Fruit fly (Drosophila melanogaster) whole organism, embryonic: ENCODE data around the gene mus301.

Source experiments
- Atf3 ChIP-seq: fragments of 200-800 bp; sonication (Bioruptor generic); optimal IDR thresholded peaks from 3 replicates; lab custom pipeline; 2016; ENCODE audit warnings: missing biosample characterization, missing genetic modification characterization
- CG12769 ChIP-seq: fragments of 200-800 bp; sonication (Bioruptor generic); optimal IDR thresholded peaks from 2 replicates; lab custom pipeline; 2019; ENCODE audit warnings: missing biosample characterization, mild to moderate bottlenecking, missing genetic modification characterization, moderate library complexity
- CG13775 ChIP-seq: fragments of 200-800 bp; sonication (Bioruptor generic); optimal IDR thresholded peaks from 3 replicates; lab custom pipeline; 2017; ENCODE audit warnings: missing biosample characterization, mild to moderate bottlenecking, missing genetic modification characterization
- CG14965 ChIP-seq: fragments of 200-800 bp; sonication (Bioruptor generic); optimal IDR thresholded peaks from 2 replicates; lab custom pipeline; 2016; ENCODE audit warnings: missing biosample characterization, missing genetic modification characterization, borderline replicate concordance
- CG17359 ChIP-seq: fragments of 200-800 bp; sonication (Bioruptor generic); optimal IDR thresholded peaks from 3 replicates; lab custom pipeline; 2018; ENCODE audit warnings: missing biosample characterization, mild to moderate bottlenecking, missing genetic modification characterization, moderate library complexity
- CG17568 ChIP-seq: fragments of 200-800 bp; sonication (Bioruptor generic); optimal IDR thresholded peaks from 2 replicates; lab custom pipeline; 2018; ENCODE audit warnings: missing biosample characterization, mild to moderate bottlenecking, missing genetic modification characterization, moderate library complexity
- Lpt ChIP-seq: fragments of >200 bp; optimal IDR thresholded peaks from 2 replicates; lab custom pipeline; 2018; ENCODE audit warnings: missing biosample characterization, missing genetic modification characterization
- MBD-R2 ChIP-seq: fragments of 200-800 bp; sonication (Bioruptor generic); IDR thresholded peaks from 2 replicates; pipeline ENCODE4 v1.3.6; 2022; ENCODE audit warnings: missing biosample characterization, missing genetic modification characterization
- Oaz ChIP-seq: fragments of 200-800 bp; sonication (Bioruptor generic); IDR thresholded peaks from 2 replicates; pipeline ENCODE4 v1.3.6; 2022; ENCODE audit warnings: missing biosample characterization, missing genetic modification characterization
- Ptx1 ChIP-seq: fragments of 200-800 bp; sonication (Bioruptor generic); IDR thresholded peaks from 2 replicates; pipeline ENCODE4 v1.3.6; 2022; ENCODE audit warnings: missing biosample characterization, missing genetic modification characterization
- danr ChIP-seq: fragments of 200-800 bp; sonication (Bioruptor generic); IDR thresholded peaks from 2 replicates; pipeline ENCODE4 v1.3.6; 2022; ENCODE audit warnings: missing biosample characterization, missing genetic modification characterization
- gsb-n ChIP-seq: fragments of 200-800 bp; sonication (Bioruptor generic); optimal IDR thresholded peaks from 3 replicates; lab custom pipeline; 2018; ENCODE audit warnings: missing biosample characterization, mild to moderate bottlenecking, missing genetic modification characterization
- mam ChIP-seq: fragments of 200-800 bp; sonication (Bioruptor generic); optimal IDR thresholded peaks from 3 replicates; lab custom pipeline; 2016; ENCODE audit warnings: missing biosample characterization, missing genetic modification characterization
- salm ChIP-seq: fragments of 200-800 bp; sonication (Bioruptor generic); optimal IDR thresholded peaks from 2 replicates; lab custom pipeline; 2018; ENCODE audit warnings: missing biosample characterization, mild to moderate bottlenecking, missing genetic modification characterization

dm6 chr3L:8185263-8186227, 47.9 kb downstream of the mus301 start:
- TF ChIP-seq Ptx1 = peak; percentile 74
- TF ChIP-seq CG14965 (GFP tag; lab: Kevin White, UChicago) = no peak
- no peak for TF ChIP-seq Lpt (GFP tag; lab: Kevin White, UChicago)
- TF ChIP-seq CG17568 (GFP tag; lab: Kevin White, UChicago) = no peak
- TF ChIP-seq salm (tag; lab: Kevin White, UChicago) = no peak
- peak; percentile 82 for TF ChIP-seq CG12769 (tag; lab: Kevin White, UChicago)
- TF ChIP-seq CG17359 (tag; lab: Kevin White, UChicago) = peak; percentile 43
- peak; percentile 59 for TF ChIP-seq Atf3 (GFP tag; lab: Kevin White, UChicago)
- TF ChIP-seq danr (GFP tag; lab: Robert Waterston, UW) = peak; percentile 38; the same call in 1 of the 2 replicates
- TF ChIP-seq mam (GFP tag; lab: Kevin White, UChicago) = peak; percentile 76
- TF ChIP-seq gsb-n (tag; lab: Kevin White, UChicago) = no peak
- peak; percentile 6; the same call in 1 of the 2 replicates for TF ChIP-seq MBD-R2 (GFP tag; lab: Robert Waterston, UW)
- TF ChIP-seq Oaz (GFP tag; lab: Robert Waterston, UW) = 0 out of 2 replicates have a peak, but pooled peaks have one; percentile 30
- no peak for TF ChIP-seq CG13775 (GFP tag; lab: Kevin White, UChicago)
